Worm (Caenorhabditis elegans) whole organism, L4/young adult: ENCODE measurements around the gene str-230.

Source experiments
- W03F9.2 ChIP-seq: fragments of 150-350 bp; optimal IDR thresholded peaks from 2 replicates; lab custom pipeline; 2014; ENCODE audit warnings: missing biosample characterization, missing genetic modification characterization
- dao-5 ChIP-seq: sonication (generic microtip); optimal IDR thresholded peaks from 2 replicates; lab custom pipeline; 2016; ENCODE audit warnings: missing genotype, missing genetic modification characterization, moderate library complexity, missing compliant biosample characterization

ce11 chrV:14175216-14175615 is 35.4 kb downstream of the str-230 start, which contains the start of gene cest-2.2:
- TF ChIP-seq dao-5 = no peak
- no peak for TF ChIP-seq W03F9.2
